Fruit fly (Drosophila melanogaster) whole organism, embryonic: ENCODE data around the gene CG15347.

Source experiments
- gfzf ChIP-seq: fragments of 200-800 bp; sonication (Bioruptor generic); optimal IDR thresholded peaks from 2 replicates; lab custom pipeline; 2016; ENCODE audit warnings: missing biosample characterization, mild to moderate bottlenecking, missing genetic modification characterization, moderate library complexity
- her ChIP-seq: fragments of 200-800 bp; sonication (Bioruptor generic); optimal IDR thresholded peaks from 2 replicates; lab custom pipeline; 2016; ENCODE audit warnings: missing biosample characterization, missing genetic modification characterization
- slp2 ChIP-seq: fragments of 200-800 bp; sonication (Bioruptor generic); optimal IDR thresholded peaks from 2 replicates; lab custom pipeline; 2016; ENCODE audit warnings: missing biosample characterization, missing genetic modification characterization
- usp ChIP-seq: fragments of >200 bp; optimal IDR thresholded peaks from 2 replicates; lab custom pipeline; 2017; ENCODE audit warnings: missing biosample characterization, missing genetic modification characterization

DNA sequence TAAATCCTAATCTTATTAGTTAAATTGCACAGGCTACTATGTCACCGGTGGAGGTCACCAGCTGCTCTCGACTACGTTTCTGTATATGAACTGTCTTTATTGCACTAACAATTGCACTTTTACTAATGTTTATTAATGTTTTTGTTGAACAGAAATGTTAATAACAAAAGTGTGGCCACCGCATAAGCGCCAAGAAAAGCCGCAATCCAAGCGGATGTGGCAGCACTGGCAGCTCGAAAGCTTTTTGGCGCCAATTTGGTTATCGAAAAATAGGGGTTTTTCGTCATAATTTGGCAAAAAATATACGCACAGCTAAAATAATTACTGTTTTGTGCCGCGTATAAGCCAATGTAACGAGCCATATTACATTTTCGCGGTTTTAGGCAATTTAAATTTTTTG, 18.5 kb downstream of the CG15347 start, which contains the start of gene CG12123:
- TF ChIP-seq slp2 (GFP tag; lab: Kevin White, UChicago) (no peak), her (GFP tag; lab: Kevin White, UChicago) (no peak), usp (GFP tag; lab: Kevin White, UChicago) (no peak), gfzf (peak; percentile 76)
